Fruit fly (Drosophila melanogaster) whole organism, embryonic: Measurements from ENCODE around the gene CG15717.

Experiments used
- Aef1 ChIP-seq: fragments of 200-800 bp; sonication (Bioruptor generic); IDR thresholded peaks from 3 replicates; pipeline ENCODE4 v1.3.6; 2022; ENCODE audit warnings: missing biosample characterization, missing genetic modification characterization
- Awh ChIP-seq: fragments of 200-800 bp; sonication (Bioruptor generic); IDR thresholded peaks from 2 replicates; pipeline ENCODE4, ENCODE4 v1.3.6; 2022; ENCODE audit warnings: missing biosample characterization, missing genetic modification characterization
- Blimp-1 ChIP-seq: fragments of 200-800 bp; sonication (Bioruptor generic); optimal IDR thresholded peaks from 3 replicates; lab custom pipeline; 2018; ENCODE audit warnings: missing biosample characterization, missing genetic modification characterization, mild to moderate bottlenecking, moderate library complexity, missing genetic modification reagents
- BtbVII ChIP-seq: fragments of 200-800 bp; sonication (Bioruptor generic); optimal IDR thresholded peaks from 3 replicates; lab custom pipeline; 2017; ENCODE audit warnings: missing biosample characterization, mild to moderate bottlenecking, missing genetic modification characterization
- CG11456 ChIP-seq: fragments of 200-800 bp; sonication (Bioruptor generic); IDR thresholded peaks from 3 replicates; pipeline ENCODE4 v1.3.6; 2022; ENCODE audit warnings: missing biosample characterization, missing genetic modification characterization
- CG11504 ChIP-seq: fragments of 200-800 bp; sonication (Bioruptor generic); optimal IDR thresholded peaks from 3 replicates; lab custom pipeline; 2019; ENCODE audit warnings: missing biosample characterization, mild to moderate bottlenecking, missing genetic modification characterization, moderate library complexity
- CG15514 ChIP-seq: fragments of 200-800 bp; sonication (Bioruptor generic); optimal IDR thresholded peaks from 3 replicates; lab custom pipeline; 2017; ENCODE audit warnings: missing biosample characterization, missing genetic modification characterization, mild to moderate bottlenecking, moderate library complexity, missing genetic modification reagents
- CG17359 ChIP-seq: fragments of 200-800 bp; sonication (Bioruptor generic); optimal IDR thresholded peaks from 3 replicates; lab custom pipeline; 2018; ENCODE audit warnings: missing biosample characterization, mild to moderate bottlenecking, missing genetic modification characterization, moderate library complexity
- CG17361 ChIP-seq: fragments of 200-800 bp; sonication (Bioruptor generic); IDR thresholded peaks from 3 replicates; pipeline ENCODE4 v1.3.6; 2022; ENCODE audit warnings: missing biosample characterization, missing genetic modification characterization
- CG18262 ChIP-seq: fragments of 200-800 bp; optimal IDR thresholded peaks from 3 replicates; lab custom pipeline; 2019; ENCODE audit warnings: missing biosample characterization, mild to moderate bottlenecking, missing genetic modification characterization, moderate library complexity
- CG2120 ChIP-seq: fragments of 200-800 bp; sonication (Bioruptor generic); optimal IDR thresholded peaks from 3 replicates; lab custom pipeline; 2016; ENCODE audit warnings: missing biosample characterization, missing genetic modification characterization
- CG30020 ChIP-seq: fragments of 200-800 bp; optimal IDR thresholded peaks from 2 replicates; lab custom pipeline; 2019; ENCODE audit warnings: missing biosample characterization, mild to moderate bottlenecking, missing genetic modification characterization, moderate library complexity
- CG3847 ChIP-seq: fragments of 200-800 bp; sonication (Bioruptor generic); IDR thresholded peaks from 2 replicates; pipeline ENCODE4 v1.3.6; 2022; ENCODE audit warnings: missing biosample characterization, missing genetic modification characterization
- CG4730 ChIP-seq: fragments of 200-800 bp; sonication (Bioruptor generic); IDR thresholded peaks from 2 replicates; pipeline ENCODE4 v1.3.6; 2022; ENCODE audit warnings: missing biosample characterization, missing genetic modification characterization
- CG7357 ChIP-seq: fragments of 200-800 bp; sonication (Bioruptor generic); IDR thresholded peaks from 3 replicates; pipeline ENCODE4 v1.3.6; 2022; ENCODE audit warnings: missing biosample characterization, missing genetic modification characterization
- CG7372 ChIP-seq: fragments of 200-800 bp; sonication (Bioruptor generic); IDR thresholded peaks from 2 replicates; pipeline ENCODE4 v1.3.6; 2022; ENCODE audit warnings: missing biosample characterization, missing genetic modification characterization
- CG7556 ChIP-seq: fragments of 200-800 bp; sonication (Bioruptor generic); optimal IDR thresholded peaks from 2 replicates; lab custom pipeline; 2017; ENCODE audit warnings: missing biosample characterization, mild to moderate bottlenecking, missing genetic modification characterization
- CG8924 ChIP-seq: fragments of 200-800 bp; optimal IDR thresholded peaks from 3 replicates; lab custom pipeline; 2019; ENCODE audit warnings: missing biosample characterization, mild to moderate bottlenecking, missing genetic modification characterization, moderate library complexity
- CG9437 ChIP-seq: fragments of 200-800 bp; sonication (Bioruptor generic); optimal IDR thresholded peaks from 2 replicates; lab custom pipeline; 2018; ENCODE audit warnings: missing biosample characterization, mild to moderate bottlenecking, missing genetic modification characterization
- CG9817 ChIP-seq: fragments of 200-800 bp; sonication (Bioruptor generic); optimal IDR thresholded peaks from 2 replicates; lab custom pipeline; 2018; ENCODE audit warnings: missing biosample characterization, mild to moderate bottlenecking, missing genetic modification characterization, moderate library complexity
- CrebB ChIP-seq: fragments of 200-800 bp; sonication (Bioruptor generic); optimal IDR thresholded peaks from 3 replicates; lab custom pipeline; 2018; ENCODE audit warnings: missing biosample characterization, mild to moderate bottlenecking, missing genetic modification characterization
- Dek ChIP-seq: fragments of 200-800 bp; sonication (Bioruptor generic); optimal IDR thresholded peaks from 3 replicates; lab custom pipeline; 2019; ENCODE audit warnings: missing biosample characterization, mild to moderate bottlenecking, missing genetic modification characterization, moderate library complexity
- E2f2 ChIP-seq: fragments of 200-800 bp; sonication (Bioruptor generic); IDR thresholded peaks from 2 replicates; pipeline ENCODE4 v1.3.6; 2022; ENCODE audit warnings: missing biosample characterization, missing genetic modification characterization
- Eip74EF ChIP-seq, 2 experiments: fragments of 200-800 bp in 1 of 2; fragments of >200 bp in 1 of 2; sonication (Bioruptor generic) in 1 of 2; optimal IDR thresholded peaks; 2 replicates each; lab custom pipeline; 2017 to 2019; ENCODE audit warnings: missing biosample characterization in 2 of 2, missing genetic modification characterization in 2 of 2, mild to moderate bottlenecking in 1 of 2, moderate library complexity in 1 of 2
- Ets97D ChIP-seq: fragments of 200-800 bp; sonication (Bioruptor generic); optimal IDR thresholded peaks from 3 replicates; lab custom pipeline; 2016; ENCODE audit warnings: missing biosample characterization, missing genetic modification characterization
- Hr3 ChIP-seq: fragments of 200-800 bp; sonication (Bioruptor generic); optimal IDR thresholded peaks from 3 replicates; lab custom pipeline; 2016; ENCODE audit warnings: missing biosample characterization, missing genetic modification characterization
- Hr39 ChIP-seq: fragments of >200 bp; optimal IDR thresholded peaks from 2 replicates; lab custom pipeline; 2017
- Jarid2 ChIP-seq: fragments of 200-800 bp; sonication (Bioruptor generic); optimal IDR thresholded peaks from 3 replicates; lab custom pipeline; 2017; ENCODE audit warnings: mild to moderate bottlenecking, missing biosample characterization, missing genetic modification reagents, missing genetic modification characterization
- MBD-R2 ChIP-seq: fragments of 200-800 bp; sonication (Bioruptor generic); IDR thresholded peaks from 2 replicates; pipeline ENCODE4 v1.3.6; 2022; ENCODE audit warnings: missing biosample characterization, missing genetic modification characterization
- Med ChIP-seq: fragments of 200-800 bp; sonication (Bioruptor generic); peaks from one replicate; lab custom pipeline; 2016; ENCODE audit warnings: missing biosample characterization, missing genetic modification characterization, mild to moderate bottlenecking, inconsistent platforms, moderate library complexity
- Meics ChIP-seq: fragments of 200-800 bp; sonication (Bioruptor generic); optimal IDR thresholded peaks from 2 replicates; lab custom pipeline; 2017; ENCODE audit warnings: missing biosample characterization, mild to moderate bottlenecking, missing genetic modification characterization
- Side ChIP-seq: fragments of 200-800 bp; sonication (Bioruptor generic); optimal IDR thresholded peaks from 2 replicates; lab custom pipeline; 2016; ENCODE audit warnings: missing biosample characterization, missing genetic modification characterization
- Sox102F ChIP-seq: fragments of 200-800 bp; sonication (Bioruptor generic); optimal IDR thresholded peaks from 2 replicates; lab custom pipeline; 2018; ENCODE audit warnings: missing biosample characterization, mild to moderate bottlenecking, missing genetic modification characterization, moderate library complexity
- ase ChIP-seq: fragments of 200-800 bp; sonication (Bioruptor generic); IDR thresholded peaks from 3 replicates; pipeline ENCODE4 v1.3.6; 2022; ENCODE audit warnings: missing biosample characterization, missing genetic modification characterization
- ato ChIP-seq: fragments of 200-800 bp; sonication (Bioruptor generic); IDR thresholded peaks from 2 replicates; pipeline ENCODE4 v1.3.6; 2022; ENCODE audit warnings: missing biosample characterization, missing genetic modification characterization; ENCODE audit not compliant: partially characterized antibody
- dan ChIP-seq: fragments of 200-800 bp; sonication (Bioruptor generic); IDR thresholded peaks from 2 replicates; pipeline ENCODE4 v1.3.6; 2022; ENCODE audit warnings: missing biosample characterization, missing genetic modification characterization
- esg ChIP-seq: fragments of 200-800 bp; sonication (Bioruptor generic); conservative IDR thresholded peaks from 2 replicates; pipeline ENCODE4 v1.3.6; 2022; ENCODE audit warnings: missing biosample characterization, missing genetic modification characterization
- fu2 ChIP-seq: fragments of 200-800 bp; sonication (Bioruptor generic); optimal IDR thresholded peaks from 2 replicates; lab custom pipeline; 2016; ENCODE audit warnings: missing biosample characterization, missing genetic modification characterization
- kay ChIP-seq: fragments of 200-800 bp; sonication (Bioruptor generic); optimal IDR thresholded peaks from 2 replicates; lab custom pipeline; 2016; ENCODE audit warnings: missing biosample characterization, missing genetic modification characterization
- mirr ChIP-seq: fragments of 200-800 bp; sonication (Bioruptor generic); optimal IDR thresholded peaks from 3 replicates; lab custom pipeline; 2018; ENCODE audit warnings: missing biosample characterization, mild to moderate bottlenecking, missing genetic modification characterization
- nmo ChIP-seq: fragments of 200-800 bp; sonication (Bioruptor generic); optimal IDR thresholded peaks from 2 replicates; lab custom pipeline; 2018; ENCODE audit warnings: missing biosample characterization, mild to moderate bottlenecking, missing genetic modification characterization, moderate library complexity
- phol ChIP-seq: fragments of 200-800 bp; sonication (Bioruptor generic); optimal IDR thresholded peaks from 3 replicates; lab custom pipeline; 2018; ENCODE audit warnings: missing biosample characterization, mild to moderate bottlenecking, missing genetic modification characterization, moderate library complexity
- shn ChIP-seq: fragments of 200-800 bp; sonication (Bioruptor generic); optimal IDR thresholded peaks from 3 replicates; lab custom pipeline; 2016; ENCODE audit warnings: missing biosample characterization, missing genetic modification characterization
- sim ChIP-seq: fragments of 200-800 bp; sonication (Bioruptor generic); IDR thresholded peaks from 2 replicates; pipeline ENCODE4 v1.3.6; 2022; ENCODE audit warnings: missing biosample characterization, missing genetic modification characterization
- slbo ChIP-seq: fragments of 200-800 bp; sonication (Bioruptor generic); IDR thresholded peaks from 2 replicates; pipeline ENCODE4 v1.3.6; 2022; ENCODE audit warnings: missing biosample characterization, missing genetic modification characterization
- ssp ChIP-seq: fragments of 200-800 bp; sonication (Bioruptor generic); IDR thresholded peaks from 2 replicates; pipeline ENCODE4 v1.3.6; 2022; ENCODE audit warnings: missing biosample characterization, missing genetic modification characterization
- tap ChIP-seq: fragments of 200-800 bp; optimal IDR thresholded peaks from 3 replicates; lab custom pipeline; 2019; ENCODE audit warnings: missing biosample characterization, mild to moderate bottlenecking, missing genetic modification characterization, moderate library complexity
- ttk ChIP-seq: fragments of 200-800 bp; sonication (Bioruptor generic); IDR thresholded peaks from 2 replicates; pipeline ENCODE4 v2.1.2; 2022; ENCODE audit warnings: missing biosample characterization, missing genetic modification characterization
- vvl ChIP-seq: fragments of 200-800 bp; sonication (Bioruptor generic); IDR thresholded peaks from 2 replicates; pipeline ENCODE4 v1.3.6; 2022; ENCODE audit warnings: missing biosample characterization, missing genetic modification characterization
- zfh1 ChIP-seq: fragments of 200-800 bp; sonication (Bioruptor generic); IDR thresholded peaks from 3 replicates; pipeline ENCODE4 v1.3.6; 2022; ENCODE audit warnings: missing biosample characterization, missing genetic modification characterization

Gene CG15717

DNA sequence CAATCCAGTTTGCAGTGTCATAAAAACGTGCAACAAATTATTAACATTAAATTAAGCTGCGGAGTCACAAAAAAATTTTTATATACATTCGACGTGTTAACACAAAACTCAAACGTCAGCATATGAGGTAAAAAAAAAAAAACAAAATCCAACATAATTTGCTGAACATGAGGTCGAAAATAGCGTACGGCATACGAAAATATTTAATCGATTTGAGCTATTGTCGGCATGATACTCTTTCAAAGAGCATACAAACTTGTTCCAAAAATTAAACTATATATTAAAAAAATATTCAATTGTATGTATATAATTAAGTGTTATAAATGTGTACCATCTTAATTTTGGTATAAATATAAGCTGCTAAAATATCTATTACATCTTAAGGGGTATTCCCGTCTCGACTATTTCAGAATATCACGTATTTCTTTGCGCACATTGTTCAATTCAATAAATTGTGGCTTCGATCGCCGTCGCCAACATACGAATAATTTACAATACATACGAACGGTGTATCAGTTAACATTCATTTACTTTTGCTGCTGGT, 19.1 kb upstream of the CG15717 start:
- TF ChIP-seq fu2 (no peak), CG8924 (tag; lab: Kevin White, UChicago) (peak; percentile 61), CG2120 (GFP tag; lab: Kevin White, UChicago) (peak; percentile 28), MBD-R2 (peak; percentile 31; the same call in 1 of the 2 replicates), nmo (GFP tag; lab: Kevin White, UChicago) (peak; percentile 44), ase (GFP tag; lab: Robert Waterston, UW) (0 out of 3 replicates have a peak, but pooled peaks have one; percentile 31), mirr (GFP tag; lab: Kevin White, UChicago) (no peak), CG30020 (tag; lab: Kevin White, UChicago) (no peak), phol (peak; percentile 46), tap (peak; percentile 49), Hr39 (no peak), kay (GFP tag; lab: Kevin White, UChicago) (no peak), CG11456 (GFP tag; lab: Robert Waterston, UW) (no peak), ttk (peak; percentile 28; the same call in 1 of the 2 replicates), CG18262 (tag; lab: Kevin White, UChicago) (peak; percentile 42), CG4730 (GFP tag; lab: Robert Waterston, UW) (0 out of 2 replicates have a peak, but pooled peaks have one; percentile 13), BtbVII (peak; percentile 13), Side (GFP tag; lab: Kevin White, UChicago) (no peak), CG7372 (GFP tag; lab: Robert Waterston, UW) (0 out of 2 replicates have a peak, but pooled peaks have one; percentile 22), E2f2 (peak; percentile 43; the same call in 1 of the 2 replicates), CG3847 (peak; percentile 60), slbo (GFP tag; lab: Robert Waterston, UW) (peak; percentile 76), CG9437 (GFP tag; lab: Kevin White, UChicago) (peak; percentile 3), ssp (GFP tag; lab: Robert Waterston, UW) (0 out of 2 replicates have a peak, but pooled peaks have one; percentile 23), Med (GFP tag; lab: Kevin White, UChicago) (peak; percentile 29), zfh1 (GFP tag; lab: Robert Waterston, UW) (peak; percentile 42; the same call in 1 of the 3 replicates), Ets97D (GFP tag; lab: Kevin White, UChicago) (no peak), CG7556 (peak; percentile 45), CG17359 (tag; lab: Kevin White, UChicago) (peak; percentile 64), Dek (tag; lab: Kevin White, UChicago) (peak; percentile 43), dan (no peak), Sox102F (peak; percentile 70), esg (peak; percentile 57), ato (GFP tag; lab: Robert Waterston, UW) (no peak), Jarid2 (GFP tag; lab: Kevin White, UChicago) (no peak), sim (no peak), CG9817 (tag; lab: Kevin White, UChicago) (peak; percentile 25), shn (GFP tag; lab: Kevin White, UChicago) (no peak), Hr3 (GFP tag; lab: Kevin White, UChicago) (peak; percentile 30), CG15514 (GFP tag; lab: Kevin White, UChicago) (peak; percentile 13), Awh (GFP tag; lab: Robert Waterston, UW) (peak; percentile 69), CG11504 (tag; lab: Kevin White, UChicago) (peak; percentile 76), vvl (GFP tag; lab: Robert Waterston, UW) (peak; percentile 66), CG7357 (GFP tag; lab: Robert Waterston, UW) (peak; percentile 42; the same call in 1 of the 3 replicates), Eip74EF (GFP tag; optimal IDR thresholded peaks at IDR 0.05; lab: Kevin White, UChicago) (peak in 1 of 2 experiments; percentile 27), CG17361 (GFP tag; lab: Robert Waterston, UW) (peak; percentile 59; the same call in 2 of the 3 replicates), CrebB (tag; lab: Kevin White, UChicago) (peak; percentile 19), Blimp-1 (GFP tag; lab: Kevin White, UChicago) (peak; percentile 44), Aef1 (peak; percentile 42; the same call in 1 of the 3 replicates), Meics (GFP tag; lab: Kevin White, UChicago) (peak; percentile 64)
